Worm (Caenorhabditis elegans): Measurements from ENCODE around the gene F54F2.9.

ce11 chrIII:8791235-8791634, 35.8 kb downstream of the F54F2.9 start, which contains the start of the genes zfp-1 and F54F2.14:
- TF ChIP-seq dao-5 (tag; optimal IDR thresholded peaks at IDR 0.05): no peak
- TF ChIP-seq W03F9.2 (tag; optimal IDR thresholded peaks at IDR 0.05): no peak
